ENCODE assay signal across 5 fruit fly cellular contexts in the genomic region with DNA sequence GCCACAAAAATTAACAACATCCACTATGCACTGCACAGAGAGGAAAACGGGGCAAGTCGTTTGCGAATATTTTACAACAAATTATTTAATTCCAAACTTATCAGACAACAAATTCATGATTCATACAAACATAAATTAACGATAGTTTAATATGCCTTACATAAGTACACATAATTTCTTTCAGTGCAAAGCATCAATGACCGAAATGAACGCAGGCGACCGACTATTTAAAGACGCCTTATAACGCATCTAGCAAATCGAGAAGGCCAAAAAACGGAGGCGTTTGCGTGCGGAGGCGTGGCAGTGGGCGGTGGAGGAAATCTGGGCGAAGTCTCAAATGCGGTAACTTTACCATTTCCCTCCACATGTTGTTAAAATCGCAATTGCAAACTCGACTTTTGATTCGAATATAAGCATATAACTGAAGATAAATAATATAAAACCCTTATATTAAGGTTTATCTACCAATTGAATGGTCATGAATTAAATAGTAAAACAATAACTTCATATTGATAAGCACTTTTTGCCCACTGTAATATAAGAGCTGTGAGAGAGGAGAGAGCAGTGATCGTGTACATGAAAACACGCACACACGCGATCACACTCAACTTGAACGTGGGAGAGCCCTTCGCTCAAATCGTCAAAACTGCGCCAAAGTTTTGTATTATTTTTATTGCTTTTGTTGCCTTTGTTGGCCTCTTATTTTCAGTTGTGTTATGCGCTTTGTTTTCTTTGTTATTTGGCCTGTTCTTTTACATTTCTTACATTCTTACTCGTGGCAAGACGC.
A peak's percentile ranks its signal among the peaks of the same experiment; 100 is the strongest.
TF ChIP-seq lines count a peak whose summit lies in the region.

No protein-coding gene starts in this region.

TF ChIP-seq in whole organism, adult, 20 proteins besides CTCF, POLR2A, EP300 and RAD21 (continued from another document):
- TF ChIP-seq cic (GFP tag; optimal IDR thresholded peaks at IDR 0.05; lab: Kevin White, UChicago) (no peak), tj (GFP tag; optimal IDR thresholded peaks at IDR 0.05; lab: Kevin White, UChicago) (no peak), CG1620 (GFP tag; optimal IDR thresholded peaks at IDR 0.05; lab: Kevin White, UChicago) (peak; percentile 76), Mnt (GFP tag; optimal IDR thresholded peaks at IDR 0.05; lab: Kevin White, UChicago) (no peak)
TF ChIP-seq in whole organism, adult: peak in this region for 14.

TF ChIP-seq in whole organism, embryonic, 481 proteins besides CTCF, POLR2A, EP300 and RAD21 (continued from another document and continues in another):
- TF ChIP-seq CG8944 (GFP tag; optimal IDR thresholded peaks at IDR 0.05; lab: Kevin White, UChicago) (peak; percentile 91), zen (tag; optimal IDR thresholded peaks at IDR 0.05; lab: Kevin White, UChicago) (peak; percentile 67), Nf-YA (GFP tag; IDR thresholded peaks at IDR 0.05; lab: Robert Waterston, UW) (peak; percentile 82), lab (GFP tag; optimal IDR thresholded peaks at IDR 0.05; lab: Kevin White, UChicago) (peak; percentile 83), CG14667 (GFP tag; IDR thresholded peaks at IDR 0.05; lab: Robert Waterston, UW) (peak; percentile 77), CG16815 (GFP tag; optimal IDR thresholded peaks at IDR 0.05; lab: Kevin White, UChicago) (peak; percentile 78), CG10274 (GFP tag; optimal IDR thresholded peaks at IDR 0.05; lab: Kevin White, UChicago) (peak; percentile 80), Deaf1 (tag; optimal IDR thresholded peaks at IDR 0.05; lab: Kevin White, UChicago) (no peak), CG8924 (tag; optimal IDR thresholded peaks at IDR 0.05; lab: Kevin White, UChicago) (peak; percentile 91), dmrt11E (tag; optimal IDR thresholded peaks at IDR 0.05; lab: Kevin White, UChicago) (peak; percentile 83), CHES-1-like (GFP tag; optimal IDR thresholded peaks at IDR 0.05; lab: Kevin White, UChicago) (peak; percentile 78), sens (GFP tag; lab: Kevin White, UChicago) (peak; percentile 99), sens-2 (GFP tag; IDR thresholded peaks at IDR 0.05; lab: Robert Waterston, UW) (peak; percentile 89), ato (GFP tag; IDR thresholded peaks at IDR 0.05; lab: Robert Waterston, UW; ENCODE audit: partially characterized antibody) (no peak), Dad (GFP tag; optimal IDR thresholded peaks at IDR 0.05; lab: Kevin White, UChicago) (peak; percentile 83), HLH4C (GFP tag; IDR thresholded peaks at IDR 0.05; lab: Robert Waterston, UW; ENCODE audit: partially characterized antibody) (no peak), cad (GFP tag; optimal IDR thresholded peaks at IDR 0.05; lab: Kevin White, UChicago) (no peak), BEAF-32 (GFP tag; optimal IDR thresholded peaks at IDR 0.05; lab: Kevin White, UChicago) (peak; percentile 4), Dbx (GFP tag; IDR thresholded peaks at IDR 0.05; lab: Robert Waterston, UW) (peak; percentile 54; the same call in 1 of the 3 replicates), Ssrp (tag; optimal IDR thresholded peaks at IDR 0.05; lab: Kevin White, UChicago) (peak; percentile 93), Hr3 (GFP tag; optimal IDR thresholded peaks at IDR 0.05; lab: Kevin White, UChicago) (peak; percentile 85), CG12104 (GFP tag; optimal IDR thresholded peaks at IDR 0.05; lab: Kevin White, UChicago) (peak; percentile 87), dysf (GFP tag; IDR thresholded peaks at IDR 0.05; lab: Robert Waterston, UW) (peak; percentile 87), CG10543 (GFP tag; optimal IDR thresholded peaks at IDR 0.05; lab: Kevin White, UChicago) (peak; percentile 43), en (GFP tag; optimal IDR thresholded peaks at IDR 0.05; lab: Kevin White, UChicago) (peak; percentile 84), MESR4 (GFP tag; optimal IDR thresholded peaks at IDR 0.05; lab: Kevin White, UChicago) (peak; percentile 11), ftz-f1 (GFP tag; optimal IDR thresholded peaks at IDR 0.05; lab: Kevin White, UChicago) (no peak), cas (GFP tag; IDR thresholded peaks at IDR 0.05; lab: Robert Waterston, UW) (no peak), CG6175 (GFP tag; IDR thresholded peaks at IDR 0.05; lab: Robert Waterston, UW) (peak; percentile 56)

TF ChIP-seq in whole organism, prepupa, 60 proteins besides CTCF, POLR2A, EP300 and RAD21 (continued from another document and continues in another):
- TF ChIP-seq cyc (GFP tag; optimal IDR thresholded peaks at IDR 0.05; lab: Kevin White, UChicago) (peak; percentile 93), CG6792 (GFP tag; optimal IDR thresholded peaks at IDR 0.05; lab: Kevin White, UChicago) (peak; percentile 88), CG6163 (GFP tag; IDR thresholded peaks at IDR 0.05; lab: Robert Waterston, UW) (peak; percentile 97), CG6854 (GFP tag; optimal IDR thresholded peaks at IDR 0.05; lab: Kevin White, UChicago) (peak; percentile 72), CG10631 (GFP tag; optimal IDR thresholded peaks at IDR 0.05; lab: Kevin White, UChicago) (peak; percentile 93), eg (GFP tag; IDR thresholded peaks at IDR 0.05; lab: Robert Waterston, UW) (peak; percentile 96), Sox102F (GFP tag; optimal IDR thresholded peaks at IDR 0.05; lab: Kevin White, UChicago) (peak; percentile 89), Ets96B (tag; optimal IDR thresholded peaks at IDR 0.05; lab: Kevin White, UChicago) (peak; percentile 83), fkh (GFP tag; optimal IDR thresholded peaks at IDR 0.05; lab: Kevin White, UChicago) (peak; percentile 6), CG6276 (GFP tag; optimal IDR thresholded peaks at IDR 0.05; lab: Kevin White, UChicago) (peak; percentile 94), svp (GFP tag; lab: Kevin White, UChicago) (peak; percentile 96), fd59A (GFP tag; optimal IDR thresholded peaks at IDR 0.05; lab: Kevin White, UChicago) (peak; percentile 85), fd85E (GFP tag; optimal IDR thresholded peaks at IDR 0.05; lab: Kevin White, UChicago) (peak; percentile 46), dac (GFP tag; optimal IDR thresholded peaks at IDR 0.05; lab: Kevin White, UChicago) (peak; percentile 91), Blimp-1 (GFP tag; optimal IDR thresholded peaks at IDR 0.05; lab: Kevin White, UChicago) (peak; percentile 76), spab (GFP tag; optimal IDR thresholded peaks at IDR 0.05; lab: Kevin White, UChicago) (peak; percentile 80), OdsH (GFP tag; optimal IDR thresholded peaks at IDR 0.05; lab: Kevin White, UChicago) (peak; percentile 94), CG1621 (tag; optimal IDR thresholded peaks at IDR 0.05; lab: Kevin White, UChicago) (peak; percentile 85), CG8632 (GFP tag; optimal IDR thresholded peaks at IDR 0.05; lab: Kevin White, UChicago) (peak; percentile 85), CG8119 (GFP tag; IDR thresholded peaks at IDR 0.05; lab: Robert Waterston, UW) (peak; percentile 96), lz (GFP tag; optimal IDR thresholded peaks at IDR 0.05; lab: Kevin White, UChicago) (peak; percentile 95), CG31627 (GFP tag; optimal IDR thresholded peaks at IDR 0.05; lab: Kevin White, UChicago) (peak; percentile 94), Eip78C (GFP tag; lab: Kevin White, UChicago) (peak; percentile 98), CG11762 (GFP tag; optimal IDR thresholded peaks at IDR 0.05; lab: Kevin White, UChicago; ENCODE audit: insufficient read depth) (peak; percentile 81), CG6808 (GFP tag; optimal IDR thresholded peaks at IDR 0.05; lab: Kevin White, UChicago) (peak; percentile 78), Hr4 (GFP tag; optimal IDR thresholded peaks at IDR 0.05; lab: Kevin White, UChicago) (peak; percentile 95), acj6 (GFP tag; optimal IDR thresholded peaks at IDR 0.05; lab: Kevin White, UChicago) (peak; percentile 90), Sox15 (GFP tag; optimal IDR thresholded peaks at IDR 0.05; lab: Kevin White, UChicago) (peak; percentile 85), achi (GFP tag; optimal IDR thresholded peaks at IDR 0.05; lab: Kevin White, UChicago) (peak; percentile 90), Met (GFP tag; optimal IDR thresholded peaks at IDR 0.05; lab: Kevin White, UChicago) (peak; percentile 94), CG8319 (GFP tag; optimal IDR thresholded peaks at IDR 0.05; lab: Kevin White, UChicago) (peak; percentile 84)

TF ChIP-seq in whole organism, pupa, 21 proteins besides CTCF, POLR2A, EP300 and RAD21 (continued from another document):
- TF ChIP-seq CG13204 (GFP tag; optimal IDR thresholded peaks at IDR 0.05; lab: Kevin White, UChicago) (peak; percentile 30), Snoo (tag; optimal IDR thresholded peaks at IDR 0.05; lab: Kevin White, UChicago) (peak; percentile 90)

TF ChIP-seq in whole organism, wandering third instar larva, 38 proteins besides CTCF, POLR2A, EP300 and RAD21 (continued from another document):
- peak; percentile 90 for TF ChIP-seq woc (GFP tag; optimal IDR thresholded peaks at IDR 0.05; lab: Kevin White, UChicago)
- no peak for TF ChIP-seq jim (GFP tag; optimal IDR thresholded peaks at IDR 0.05; lab: Kevin White, UChicago)
- peak; percentile 48 for TF ChIP-seq Mio (GFP tag; optimal IDR thresholded peaks at IDR 0.05; lab: Kevin White, UChicago)
- TF ChIP-seq Jra (GFP tag; optimal IDR thresholded peaks at IDR 0.05; lab: Kevin White, UChicago): peak; percentile 82
- TF ChIP-seq lola (GFP tag; optimal IDR thresholded peaks at IDR 0.05; lab: Kevin White, UChicago): no peak
- TF ChIP-seq tai (GFP tag; optimal IDR thresholded peaks at IDR 0.05; lab: Kevin White, UChicago): peak; percentile 87
- TF ChIP-seq dmrt93B (GFP tag; optimal IDR thresholded peaks at IDR 0.05; lab: Kevin White, UChicago): peak; percentile 88
- TF ChIP-seq Sp1 (GFP tag; optimal IDR thresholded peaks at IDR 0.05; lab: Kevin White, UChicago): peak; percentile 91
- peak; percentile 78 for TF ChIP-seq GATAd (GFP tag; optimal IDR thresholded peaks at IDR 0.05; lab: Kevin White, UChicago)
- no peak for TF ChIP-seq pan (optimal IDR thresholded peaks at IDR 0.05; lab: Kevin White, UChicago)
- peak; percentile 70 for TF ChIP-seq CrebA (GFP tag; optimal IDR thresholded peaks at IDR 0.05; lab: Kevin White, UChicago; ENCODE audit: borderline replicate concordance)
- TF ChIP-seq Hnf4 (GFP tag; optimal IDR thresholded peaks at IDR 0.05; lab: Kevin White, UChicago): peak; percentile 92
- peak; percentile 73 for TF ChIP-seq Rel (GFP tag; optimal IDR thresholded peaks at IDR 0.05; lab: Kevin White, UChicago)
- TF ChIP-seq Rel (tag; optimal IDR thresholded peaks at IDR 0.05; lab: Kevin White, UChicago): peak; percentile 36
- peak; percentile 41 for TF ChIP-seq Hr83 (GFP tag; optimal IDR thresholded peaks at IDR 0.05; lab: Kevin White, UChicago; ENCODE audit: poor library complexity, severe bottlenecking)
- no peak for TF ChIP-seq Hr78 (GFP tag; optimal IDR thresholded peaks at IDR 0.05; lab: Kevin White, UChicago)
- peak; percentile 31 for TF ChIP-seq Dif (GFP tag; optimal IDR thresholded peaks at IDR 0.05; lab: Kevin White, UChicago; ENCODE audit: partially characterized antibody)
- no peak for TF ChIP-seq usp (GFP tag; optimal IDR thresholded peaks at IDR 0.05; lab: Kevin White, UChicago)
- peak; percentile 79 for TF ChIP-seq CG9705 (GFP tag; optimal IDR thresholded peaks at IDR 0.05; lab: Kevin White, UChicago)
